Worm (Caenorhabditis elegans): ENCODE results near the gene F29G9.1.

ce11 chrV:6022076-6022475, 16.8 kb upstream of the F29G9.1 start:
- no peak for TF ChIP-seq snpc-4 (tag; optimal IDR thresholded peaks at IDR 0.05)
- no peak for TF ChIP-seq pha-4 (tag; optimal IDR thresholded peaks at IDR 0.05)
- no peak for TF ChIP-seq bed-3 (GFP tag; optimal IDR thresholded peaks at IDR 0.05)
- no peak for TF ChIP-seq tbx-8 (GFP tag; optimal IDR thresholded peaks at IDR 0.05)
- no peak for TF ChIP-seq lin-13 (tag; optimal IDR thresholded peaks at IDR 0.05)
